Fruit fly (Drosophila melanogaster) whole organism, embryonic: ENCODE measurements around the gene CG14082.
A peak's percentile ranks its signal among the peaks of the same experiment; 100 is the strongest.

Experiments used
- CG10979 ChIP-seq: fragments of 200-800 bp; sonication (Bioruptor generic); optimal IDR thresholded peaks from 2 replicates; lab custom pipeline; 2018; ENCODE audit warnings: missing biosample characterization, mild to moderate bottlenecking, missing genetic modification characterization, moderate library complexity
- CG11504 ChIP-seq: fragments of 200-800 bp; sonication (Bioruptor generic); optimal IDR thresholded peaks from 3 replicates; lab custom pipeline; 2019; ENCODE audit warnings: missing biosample characterization, mild to moderate bottlenecking, missing genetic modification characterization, moderate library complexity
- CG12104 ChIP-seq: fragments of 200-800 bp; sonication (Bioruptor generic); optimal IDR thresholded peaks from 3 replicates; lab custom pipeline; 2016; ENCODE audit warnings: missing biosample characterization, missing genetic modification characterization
- CG12236 ChIP-seq: fragments of 200-800 bp; sonication (Bioruptor generic); optimal IDR thresholded peaks from 2 replicates; lab custom pipeline; 2016; ENCODE audit warnings: missing biosample characterization, missing genetic modification characterization
- CG1529 ChIP-seq: fragments of 200-800 bp; sonication (Bioruptor generic); optimal IDR thresholded peaks from 3 replicates; lab custom pipeline; 2018; ENCODE audit warnings: missing biosample characterization, missing genetic modification characterization
- CG16863 ChIP-seq: fragments of 200-800 bp; sonication (Bioruptor generic); optimal IDR thresholded peaks from 3 replicates; lab custom pipeline; 2016; ENCODE audit warnings: missing biosample characterization, missing genetic modification characterization
- CG17328 ChIP-seq: fragments of 200-800 bp; sonication (Bioruptor generic); IDR thresholded peaks from 2 replicates; pipeline ENCODE4 v1.3.6; 2022; ENCODE audit warnings: missing biosample characterization, missing genetic modification characterization
- CG18262 ChIP-seq: fragments of 200-800 bp; optimal IDR thresholded peaks from 3 replicates; lab custom pipeline; 2019; ENCODE audit warnings: missing biosample characterization, mild to moderate bottlenecking, missing genetic modification characterization, moderate library complexity
- CG1832 ChIP-seq: fragments of 200-800 bp; sonication (Bioruptor generic); optimal IDR thresholded peaks from 2 replicates; lab custom pipeline; 2017; ENCODE audit warnings: missing biosample characterization, mild to moderate bottlenecking, missing genetic modification characterization, inconsistent platforms
- CG18476 ChIP-seq: fragments of 200-800 bp; sonication (Bioruptor generic); optimal IDR thresholded peaks from 2 replicates; lab custom pipeline; 2016; ENCODE audit warnings: missing biosample characterization, mild to moderate bottlenecking, missing genetic modification characterization
- CG2712 ChIP-seq: fragments of 200-800 bp; optimal IDR thresholded peaks from 3 replicates; lab custom pipeline; 2019; ENCODE audit warnings: missing biosample characterization, mild to moderate bottlenecking, missing genetic modification characterization, moderate library complexity
- CG2889 ChIP-seq: fragments of 200-800 bp; sonication (Bioruptor generic); IDR thresholded peaks from 3 replicates; pipeline ENCODE4 v1.3.6; 2022; ENCODE audit warnings: missing biosample characterization, missing genetic modification characterization
- CG30020 ChIP-seq: fragments of 200-800 bp; optimal IDR thresholded peaks from 2 replicates; lab custom pipeline; 2019; ENCODE audit warnings: missing biosample characterization, mild to moderate bottlenecking, missing genetic modification characterization, moderate library complexity
- CG4424 ChIP-seq: fragments of 200-800 bp; sonication (Bioruptor generic); optimal IDR thresholded peaks from 3 replicates; lab custom pipeline; 2016; ENCODE audit warnings: missing biosample characterization, missing genetic modification characterization
- CG6813 ChIP-seq: fragments of 200-800 bp; sonication (Bioruptor generic); optimal IDR thresholded peaks from 2 replicates; lab custom pipeline; 2017; ENCODE audit warnings: missing biosample characterization, missing genetic modification characterization, mild to moderate bottlenecking, moderate library complexity, missing genetic modification reagents
- CG7357 ChIP-seq: fragments of 200-800 bp; sonication (Bioruptor generic); IDR thresholded peaks from 3 replicates; pipeline ENCODE4 v1.3.6; 2022; ENCODE audit warnings: missing biosample characterization, missing genetic modification characterization
- CG7839 ChIP-seq: fragments of 200-800 bp; sonication (Bioruptor generic); optimal IDR thresholded peaks from 3 replicates; lab custom pipeline; 2018; ENCODE audit warnings: missing biosample characterization, mild to moderate bottlenecking, missing genetic modification characterization, moderate library complexity
- CG8944 ChIP-seq: fragments of 200-800 bp; sonication (Bioruptor generic); optimal IDR thresholded peaks from 3 replicates; lab custom pipeline; 2016; ENCODE audit warnings: missing biosample characterization, missing genetic modification characterization
- CG9817 ChIP-seq: fragments of 200-800 bp; sonication (Bioruptor generic); optimal IDR thresholded peaks from 2 replicates; lab custom pipeline; 2018; ENCODE audit warnings: missing biosample characterization, mild to moderate bottlenecking, missing genetic modification characterization, moderate library complexity
- CoRest ChIP-seq: fragments of 200-800 bp; sonication (Bioruptor generic); optimal IDR thresholded peaks from 3 replicates; lab custom pipeline; 2018; ENCODE audit warnings: missing biosample characterization, mild to moderate bottlenecking, missing genetic modification characterization, moderate library complexity
- Hr51 ChIP-seq, 2 experiments: fragments of 200-800 bp; sonication (Bioruptor generic); optimal IDR thresholded peaks; 2 replicates in 1 of 2; 3 replicates in 1 of 2; lab custom pipeline; 2016 to 2018; ENCODE audit warnings: missing biosample characterization in 2 of 2, missing genetic modification characterization in 2 of 2, mild to moderate bottlenecking in 1 of 2, moderate library complexity in 1 of 2
- Jarid2 ChIP-seq: fragments of 200-800 bp; sonication (Bioruptor generic); optimal IDR thresholded peaks from 3 replicates; lab custom pipeline; 2017; ENCODE audit warnings: mild to moderate bottlenecking, missing biosample characterization, missing genetic modification reagents, missing genetic modification characterization
- Med ChIP-seq: fragments of 200-800 bp; sonication (Bioruptor generic); peaks from one replicate; lab custom pipeline; 2016; ENCODE audit warnings: missing biosample characterization, missing genetic modification characterization, mild to moderate bottlenecking, inconsistent platforms, moderate library complexity
- Oli ChIP-seq: fragments of 200-800 bp; sonication (Bioruptor generic); optimal IDR thresholded peaks from 2 replicates; lab custom pipeline; 2018; ENCODE audit warnings: missing biosample characterization, mild to moderate bottlenecking, missing genetic modification characterization, moderate library complexity
- Ptx1 ChIP-seq: fragments of 200-800 bp; sonication (Bioruptor generic); IDR thresholded peaks from 2 replicates; pipeline ENCODE4 v1.3.6; 2022; ENCODE audit warnings: missing biosample characterization, missing genetic modification characterization
- Rfx ChIP-seq: fragments of 200-800 bp; sonication (Bioruptor generic); IDR thresholded peaks from 2 replicates; pipeline ENCODE4 v1.3.6; 2022; ENCODE audit warnings: missing biosample characterization, missing genetic modification characterization
- Sox100B ChIP-seq: fragments of 200-800 bp; sonication (Bioruptor generic); optimal IDR thresholded peaks from 3 replicates; lab custom pipeline; 2018; ENCODE audit warnings: missing biosample characterization, mild to moderate bottlenecking, missing genetic modification characterization
- abd-A ChIP-seq: fragments of 200-800 bp; sonication (Bioruptor generic); optimal IDR thresholded peaks from 3 replicates; lab custom pipeline; 2019; ENCODE audit warnings: missing biosample characterization, mild to moderate bottlenecking, missing genetic modification characterization, moderate library complexity
- chif ChIP-seq, 2 experiments: fragments of 200-800 bp; sonication (Bioruptor generic); optimal IDR thresholded peaks; 3 replicates each; lab custom pipeline; 2016; ENCODE audit warnings: missing biosample characterization in 2 of 2, missing genetic modification characterization in 2 of 2
- croc ChIP-seq: fragments of 200-800 bp; sonication (Bioruptor generic); conservative IDR thresholded peaks from 3 replicates; pipeline ENCODE4 v1.3.6; 2022; ENCODE audit warnings: missing biosample characterization, missing genetic modification characterization
- cwo ChIP-seq: fragments of 200-800 bp; sonication (Bioruptor generic); optimal IDR thresholded peaks from 3 replicates; lab custom pipeline; 2017; ENCODE audit warnings: missing biosample characterization, missing genetic modification characterization, mild to moderate bottlenecking, moderate library complexity, missing genetic modification reagents
- disco-r ChIP-seq: fragments of 200-800 bp; sonication (Bioruptor generic); optimal IDR thresholded peaks from 2 replicates; lab custom pipeline; 2016; ENCODE audit warnings: missing biosample characterization, missing genetic modification characterization
- dpn ChIP-seq, 2 experiments: fragments of 200-800 bp; sonication (Bioruptor generic); optimal IDR thresholded peaks; 3 replicates each; lab custom pipeline; 2016; ENCODE audit warnings: missing biosample characterization in 2 of 2, missing genetic modification characterization in 2 of 2
- esg ChIP-seq: fragments of 200-800 bp; sonication (Bioruptor generic); conservative IDR thresholded peaks from 2 replicates; pipeline ENCODE4 v1.3.6; 2022; ENCODE audit warnings: missing biosample characterization, missing genetic modification characterization
- fd64A ChIP-seq: fragments of 200-800 bp; sonication (Bioruptor generic); optimal IDR thresholded peaks from 3 replicates; lab custom pipeline; 2018; ENCODE audit warnings: missing biosample characterization, mild to moderate bottlenecking, missing genetic modification characterization
- grau ChIP-seq: fragments of 200-800 bp; optimal IDR thresholded peaks from 3 replicates; lab custom pipeline; 2019; ENCODE audit warnings: missing biosample characterization, mild to moderate bottlenecking, missing genetic modification characterization, moderate library complexity
- hkb ChIP-seq, 2 experiments: fragments of 200-800 bp in 1 of 2; fragments of >200 bp in 1 of 2; sonication (Bioruptor generic) in 1 of 2; IDR thresholded peaks in 1 of 2; optimal IDR thresholded peaks in 1 of 2; 2 replicates each; pipeline versions ENCODE4 v1.3.6 to Lab custom; 2017 to 2022; ENCODE audit warnings: missing biosample characterization in 1 of 2, missing genetic modification characterization in 1 of 2
- lbe ChIP-seq: fragments of 200-800 bp; sonication (Bioruptor generic); optimal IDR thresholded peaks from 2 replicates; lab custom pipeline; 2016; ENCODE audit warnings: missing biosample characterization, mild to moderate bottlenecking, missing genetic modification characterization
- lov ChIP-seq, 2 experiments: fragments of 200-800 bp in 1 of 2; fragments of >200 bp in 1 of 2; sonication (Bioruptor generic) in 1 of 2; IDR thresholded peaks in 1 of 2; optimal IDR thresholded peaks in 1 of 2; 2 replicates in 1 of 2; 3 replicates in 1 of 2; pipeline versions ENCODE4 v1.3.6 to Lab custom; 2017 to 2022; ENCODE audit warnings: missing biosample characterization in 1 of 2, missing genetic modification characterization in 1 of 2
- mam ChIP-seq: fragments of 200-800 bp; sonication (Bioruptor generic); optimal IDR thresholded peaks from 3 replicates; lab custom pipeline; 2016; ENCODE audit warnings: missing biosample characterization, missing genetic modification characterization
- nom ChIP-seq: fragments of 200-800 bp; sonication (Bioruptor generic); optimal IDR thresholded peaks from 2 replicates; lab custom pipeline; 2017; ENCODE audit warnings: missing biosample characterization, missing genetic modification characterization, mild to moderate bottlenecking, moderate library complexity, missing genetic modification reagents
- org-1 ChIP-seq: fragments of 200-800 bp; sonication (Bioruptor generic); optimal IDR thresholded peaks from 2 replicates; lab custom pipeline; 2017; ENCODE audit warnings: missing biosample characterization, missing genetic modification characterization
- pum ChIP-seq: fragments of 200-800 bp; sonication (Bioruptor generic); optimal IDR thresholded peaks from 2 replicates; lab custom pipeline; 2016; ENCODE audit warnings: missing biosample characterization, missing genetic modification characterization
- schlank ChIP-seq: fragments of 200-800 bp; sonication (Bioruptor generic); optimal IDR thresholded peaks from 2 replicates; lab custom pipeline; 2018; ENCODE audit warnings: missing biosample characterization, mild to moderate bottlenecking, missing genetic modification characterization
- scrt ChIP-seq: fragments of 200-800 bp; sonication (Bioruptor generic); optimal IDR thresholded peaks from 2 replicates; lab custom pipeline; 2018; ENCODE audit warnings: missing biosample characterization, mild to moderate bottlenecking, missing genetic modification characterization, moderate library complexity
- sens-2 ChIP-seq: fragments of 200-800 bp; sonication (Bioruptor generic); IDR thresholded peaks from 2 replicates; pipeline ENCODE4 v1.3.6; 2022; ENCODE audit warnings: missing biosample characterization, missing genetic modification characterization
- slp2 ChIP-seq: fragments of 200-800 bp; sonication (Bioruptor generic); optimal IDR thresholded peaks from 2 replicates; lab custom pipeline; 2016; ENCODE audit warnings: missing biosample characterization, missing genetic modification characterization

The CG14082 gene

dm6 chr3L:19079798-19080691 lies 58.7 kb downstream of the CG14082 start (continued):
- TF ChIP-seq CG4424 (GFP tag; lab: Kevin White, UChicago) (peak; percentile 32), lbe (GFP tag; lab: Kevin White, UChicago) (no peak), CG6813 (GFP tag; lab: Kevin White, UChicago) (peak; percentile 25), CG16863 (GFP tag; lab: Kevin White, UChicago) (peak; percentile 7), CG12104 (no peak), CG2889 (no peak), CG2712 (tag; lab: Kevin White, UChicago) (peak; percentile 39), CG18476 (GFP tag; lab: Kevin White, UChicago) (no peak), fd64A (GFP tag; lab: Kevin White, UChicago) (no peak), CoRest (tag; lab: Kevin White, UChicago) (peak; percentile 54), chif (GFP tag; optimal IDR thresholded peaks at IDR 0.05; lab: Kevin White, UChicago) (peak; percentile 6 to 42), pum (GFP tag; lab: Kevin White, UChicago) (no peak), org-1 (GFP tag; lab: Kevin White, UChicago) (peak; percentile 56), mam (GFP tag; lab: Kevin White, UChicago) (peak; percentile 18), slp2 (GFP tag; lab: Kevin White, UChicago) (peak; percentile 43), dpn (GFP tag; optimal IDR thresholded peaks at IDR 0.05; lab: Kevin White, UChicago) (peak in 1 of 2 experiments; percentile 23), croc (GFP tag; lab: Robert Waterston, UW) (no peak), Hr51 (GFP tag; optimal IDR thresholded peaks at IDR 0.05; lab: Kevin White, UChicago) (peak in 1 of 2 experiments; percentile 60), CG7839 (tag; lab: Kevin White, UChicago) (peak; percentile 55), grau (tag; lab: Kevin White, UChicago) (peak; percentile 23), sens-2 (no peak), Oli (tag; lab: Kevin White, UChicago) (peak; percentile 59), Med (GFP tag; lab: Kevin White, UChicago) (peak; percentile 76), Sox100B (GFP tag; lab: Kevin White, UChicago) (peak; percentile 63), CG12236 (GFP tag; lab: Kevin White, UChicago) (no peak), CG7357 (no peak), CG11504 (tag; lab: Kevin White, UChicago) (peak; percentile 68), disco-r (GFP tag; lab: Kevin White, UChicago) (peak; percentile 34), CG17328 (no peak), lov (optimal IDR thresholded peaks at IDR 0.05; lab: Kevin White, UChicago) (no peak), lov (GFP tag; IDR thresholded peaks at IDR 0.05; lab: Robert Waterston, UW) (no peak), abd-A (tag; lab: Kevin White, UChicago) (peak; percentile 26), CG9817 (tag; lab: Kevin White, UChicago) (peak; percentile 1), CG30020 (no peak), Ptx1 (GFP tag; lab: Robert Waterston, UW) (peak; percentile 36; the same call in 1 of the 2 replicates), hkb (optimal IDR thresholded peaks at IDR 0.05; lab: Kevin White, UChicago) (no peak), hkb (GFP tag; IDR thresholded peaks at IDR 0.05; lab: Robert Waterston, UW) (0 out of 2 replicates have a peak, but pooled peaks have one; percentile 16), CG8944 (GFP tag; lab: Kevin White, UChicago) (peak; percentile 4), CG1832 (peak; percentile 77), nom (GFP tag; lab: Kevin White, UChicago) (peak; percentile 20), cwo (peak; percentile 1), CG1529 (peak; percentile 31), schlank (tag; lab: Kevin White, UChicago) (no peak), Jarid2 (GFP tag; lab: Kevin White, UChicago) (no peak), scrt (GFP tag; lab: Kevin White, UChicago) (peak; percentile 12), esg (0 out of 2 replicates have a peak, but pooled peaks have one; percentile 9), CG10979 (tag; lab: Kevin White, UChicago) (peak; percentile 12), CG18262 (tag; lab: Kevin White, UChicago) (peak; percentile 54), Rfx (GFP tag; lab: Robert Waterston, UW) (peak; percentile 47)
